Fruit fly (Drosophila melanogaster) whole organism, prepupa: ENCODE data around the gene CG5850.

ENCODE experiments used
- CG11762 ChIP-seq: fragments of 200-800 bp; sonication (Bioruptor generic); optimal IDR thresholded peaks from 3 replicates; lab custom pipeline; 2016; ENCODE audit warnings: missing biosample characterization, missing genetic modification characterization; ENCODE audit not compliant: insufficient read depth
- Hr39 ChIP-seq: fragments of 200-800 bp; sonication (Bioruptor generic); optimal IDR thresholded peaks from 2 replicates; lab custom pipeline; 2016; ENCODE audit warnings: missing biosample characterization, missing genetic modification characterization
- Hr4 ChIP-seq: fragments of 200-800 bp; sonication (Bioruptor generic); optimal IDR thresholded peaks from 3 replicates; lab custom pipeline; 2016; ENCODE audit warnings: missing biosample characterization, missing genetic modification characterization
- Lpt ChIP-seq: fragments of 200-800 bp; sonication (Bioruptor generic); optimal IDR thresholded peaks from 3 replicates; lab custom pipeline; 2016; ENCODE audit warnings: missing biosample characterization, missing genetic modification characterization
- Smox ChIP-seq: fragments of 200-800 bp; sonication (Bioruptor generic); optimal IDR thresholded peaks from 3 replicates; lab custom pipeline; 2016; ENCODE audit warnings: missing biosample characterization, missing genetic modification characterization
- Sox102F ChIP-seq: fragments of 200-800 bp; sonication (Bioruptor generic); optimal IDR thresholded peaks from 2 replicates; lab custom pipeline; 2016; ENCODE audit warnings: missing biosample characterization, mild to moderate bottlenecking, missing genetic modification characterization
- ss ChIP-seq, 2 experiments: fragments of 200-800 bp; sonication (Bioruptor generic); optimal IDR thresholded peaks; 2 replicates in 1 of 2; 3 replicates in 1 of 2; lab custom pipeline; 2017 to 2018; ENCODE audit warnings: mild to moderate bottlenecking in 2 of 2, missing biosample characterization in 2 of 2, missing genetic modification characterization in 2 of 2, moderate library complexity in 1 of 2

dm6 chr2L:9972624-9973023 is 8.9 kb upstream of the CG5850 start:
- TF ChIP-seq CG11762 (GFP tag; lab: Kevin White, UChicago): no peak
- no peak for TF ChIP-seq ss (GFP tag; optimal IDR thresholded peaks at IDR 0.05; lab: Kevin White, UChicago)
- TF ChIP-seq Sox102F (GFP tag; lab: Kevin White, UChicago): no peak
- TF ChIP-seq Hr4 (GFP tag; lab: Kevin White, UChicago): no peak
- TF ChIP-seq Lpt (GFP tag; lab: Kevin White, UChicago): no peak
- no peak for TF ChIP-seq Smox (GFP tag; lab: Kevin White, UChicago)
- no peak for TF ChIP-seq Hr39 (GFP tag; lab: Kevin White, UChicago)
